Fruit fly (Drosophila melanogaster) whole organism, pupa: ENCODE results near the gene CG1582.

Experiments
- CG14655 ChIP-seq: fragments of 200-800 bp; sonication (Bioruptor generic); optimal IDR thresholded peaks from 3 replicates; lab custom pipeline; 2017; ENCODE audit warnings: mild to moderate bottlenecking, missing biosample characterization, missing genetic modification reagents, missing genetic modification characterization
- CG15710 ChIP-seq: fragments of 200-800 bp; sonication (Bioruptor generic); optimal IDR thresholded peaks from 2 replicates; lab custom pipeline; 2018; ENCODE audit warnings: missing biosample characterization, mild to moderate bottlenecking, missing genetic modification characterization, moderate library complexity
- CG9948 ChIP-seq: fragments of 200-800 bp; sonication (Bioruptor generic); optimal IDR thresholded peaks from 2 replicates; lab custom pipeline; 2018; ENCODE audit warnings: missing biosample characterization, mild to moderate bottlenecking, missing genetic modification characterization, moderate library complexity
- D1 ChIP-seq: fragments of 200-800 bp; sonication (Bioruptor generic); optimal IDR thresholded peaks from 2 replicates; lab custom pipeline; 2018; ENCODE audit warnings: missing biosample characterization, mild to moderate bottlenecking, missing genetic modification characterization, moderate library complexity
- rn ChIP-seq: fragments of 200-800 bp; sonication (Bioruptor generic); IDR thresholded peaks from 2 replicates; pipeline ENCODE4 v1.3.6; 2022; ENCODE audit warnings: missing biosample characterization, missing genetic modification characterization

dm6 chrX:10905467-10905866, 6.4 kb upstream of the CG1582 start, which contains the start of gene CG43901:
- TF ChIP-seq rn (no peak), CG14655 (GFP tag; lab: Kevin White, UChicago) (no peak), CG9948 (no peak), CG15710 (no peak), D1 (tag; lab: Kevin White, UChicago) (no peak)
